Fruit fly (Drosophila melanogaster) whole organism, embryonic: ENCODE data around the gene CG13471.

Source experiments
- Abd-B ChIP-seq: fragments of 200-800 bp; sonication (Bioruptor generic); optimal IDR thresholded peaks from 2 replicates; lab custom pipeline; 2018; ENCODE audit warnings: missing biosample characterization, mild to moderate bottlenecking, missing genetic modification characterization, moderate library complexity
- Adf1 ChIP-seq: fragments of 200-800 bp; sonication (Bioruptor generic); IDR thresholded peaks from 2 replicates; pipeline ENCODE4 v1.3.6; 2022; ENCODE audit warnings: missing biosample characterization, missing genetic modification characterization
- CG12391 ChIP-seq: fragments of 200-800 bp; sonication (Bioruptor generic); optimal IDR thresholded peaks from 3 replicates; lab custom pipeline; 2018; ENCODE audit warnings: missing biosample characterization, mild to moderate bottlenecking, missing genetic modification characterization, moderate library complexity
- CG17328 ChIP-seq: fragments of 200-800 bp; sonication (Bioruptor generic); IDR thresholded peaks from 2 replicates; pipeline ENCODE4 v1.3.6; 2022; ENCODE audit warnings: missing biosample characterization, missing genetic modification characterization
- CG17359 ChIP-seq: fragments of 200-800 bp; sonication (Bioruptor generic); optimal IDR thresholded peaks from 3 replicates; lab custom pipeline; 2018; ENCODE audit warnings: missing biosample characterization, mild to moderate bottlenecking, missing genetic modification characterization, moderate library complexity
- CG17385 ChIP-seq: fragments of 200-800 bp; sonication (Bioruptor generic); optimal IDR thresholded peaks from 3 replicates; lab custom pipeline; 2018; ENCODE audit warnings: missing biosample characterization, mild to moderate bottlenecking, missing genetic modification characterization
- CG1832 ChIP-seq: fragments of 200-800 bp; sonication (Bioruptor generic); optimal IDR thresholded peaks from 2 replicates; lab custom pipeline; 2017; ENCODE audit warnings: missing biosample characterization, mild to moderate bottlenecking, missing genetic modification characterization, inconsistent platforms
- CG18619 ChIP-seq: fragments of 200-800 bp; sonication (Bioruptor generic); optimal IDR thresholded peaks from 3 replicates; lab custom pipeline; 2017; ENCODE audit warnings: missing biosample characterization, mild to moderate bottlenecking, missing genetic modification characterization
- CG2116 ChIP-seq: fragments of 200-800 bp; sonication (Bioruptor generic); optimal IDR thresholded peaks from 3 replicates; lab custom pipeline; 2018; ENCODE audit warnings: missing biosample characterization, mild to moderate bottlenecking, missing genetic modification characterization
- CG34422 ChIP-seq: fragments of 200-800 bp; sonication (Bioruptor generic); IDR thresholded peaks from 3 replicates; pipeline ENCODE4 v1.3.6; 2022; ENCODE audit warnings: missing biosample characterization, missing genetic modification characterization
- CG4820 ChIP-seq: fragments of 200-800 bp; sonication (Bioruptor generic); optimal IDR thresholded peaks from 3 replicates; lab custom pipeline; 2016; ENCODE audit warnings: missing biosample characterization, missing genetic modification characterization
- CG6272 ChIP-seq: fragments of 200-800 bp; sonication (Bioruptor generic); IDR thresholded peaks from 2 replicates; pipeline ENCODE4 v1.3.6; 2022; ENCODE audit warnings: missing biosample characterization, missing genetic modification characterization
- CG6689 ChIP-seq: fragments of 200-800 bp; sonication (Bioruptor generic); IDR thresholded peaks from 2 replicates; pipeline ENCODE4 v1.3.6; 2022; ENCODE audit warnings: missing biosample characterization, missing genetic modification characterization
- CG9609 ChIP-seq: fragments of 200-800 bp; sonication (Bioruptor generic); optimal IDR thresholded peaks from 3 replicates; lab custom pipeline; 2016; ENCODE audit warnings: missing biosample characterization, missing genetic modification characterization
- CG9932 ChIP-seq: fragments of 200-800 bp; sonication (Bioruptor generic); IDR thresholded peaks from 2 replicates; pipeline ENCODE4 v1.3.6; 2022; ENCODE audit warnings: missing biosample characterization, missing genetic modification characterization
- Doc3 ChIP-seq: fragments of 200-800 bp; sonication (Bioruptor generic); IDR thresholded peaks from 3 replicates; pipeline ENCODE4 v1.3.6; 2022; ENCODE audit warnings: missing biosample characterization, missing genetic modification characterization; ENCODE audit not compliant: partially characterized antibody
- Gug ChIP-seq: fragments of 200-800 bp; sonication (Bioruptor generic); IDR thresholded peaks from 4 replicates; pipeline ENCODE4 v1.3.6; 2022; ENCODE audit warnings: missing biosample characterization, missing genetic modification characterization
- HLHmδ ChIP-seq: fragments of 200-800 bp; sonication (Bioruptor generic); optimal IDR thresholded peaks from 2 replicates; lab custom pipeline; 2018; ENCODE audit warnings: missing biosample characterization, mild to moderate bottlenecking, missing genetic modification characterization, moderate library complexity
- Hey ChIP-seq: fragments of 200-800 bp; sonication (Bioruptor generic); optimal IDR thresholded peaks from 3 replicates; lab custom pipeline; 2018; ENCODE audit warnings: missing biosample characterization, mild to moderate bottlenecking, missing genetic modification characterization
- Hr39 ChIP-seq: fragments of >200 bp; optimal IDR thresholded peaks from 2 replicates; lab custom pipeline; 2017
- Hr78 ChIP-seq, 2 experiments: fragments of 200-800 bp in 1 of 2; fragments of >200 bp in 1 of 2; sonication (Bioruptor generic) in 1 of 2; optimal IDR thresholded peaks; 2 replicates each; lab custom pipeline; 2017 to 2019; ENCODE audit warnings: missing biosample characterization in 2 of 2, missing genetic modification characterization in 2 of 2, mild to moderate bottlenecking in 1 of 2, moderate library complexity in 1 of 2
- Kr ChIP-seq: fragments of 200-800 bp; sonication (Bioruptor generic); optimal IDR thresholded peaks from 2 replicates; lab custom pipeline; 2017; ENCODE audit warnings: missing biosample characterization, mild to moderate bottlenecking, missing genetic modification characterization
- Lhr ChIP-seq: fragments of 200-800 bp; sonication (Bioruptor generic); optimal IDR thresholded peaks from 3 replicates; lab custom pipeline; 2017; ENCODE audit warnings: mild to moderate bottlenecking, missing biosample characterization, missing genetic modification reagents, missing genetic modification characterization
- MBD-R2 ChIP-seq: fragments of 200-800 bp; sonication (Bioruptor generic); IDR thresholded peaks from 2 replicates; pipeline ENCODE4 v1.3.6; 2022; ENCODE audit warnings: missing biosample characterization, missing genetic modification characterization
- Mes4 ChIP-seq: fragments of 200-800 bp; sonication (Bioruptor generic); optimal IDR thresholded peaks from 2 replicates; lab custom pipeline; 2016; ENCODE audit warnings: missing biosample characterization, missing genetic modification characterization
- NFAT ChIP-seq: fragments of 200-800 bp; sonication (Bioruptor generic); IDR thresholded peaks from 2 replicates; pipeline ENCODE4 v1.3.6; 2022; ENCODE audit warnings: missing biosample characterization, missing genetic modification characterization
- Neu2 ChIP-seq: fragments of 200-800 bp; sonication (Bioruptor generic); optimal IDR thresholded peaks from 3 replicates; lab custom pipeline; 2016; ENCODE audit warnings: missing biosample characterization, missing genetic modification characterization, borderline replicate concordance
- Nf-YB ChIP-seq: fragments of 200-800 bp; sonication (Bioruptor generic); optimal IDR thresholded peaks from 3 replicates; lab custom pipeline; 2019; ENCODE audit warnings: missing biosample characterization, mild to moderate bottlenecking, missing genetic modification characterization, moderate library complexity
- Rfx ChIP-seq: fragments of 200-800 bp; sonication (Bioruptor generic); IDR thresholded peaks from 2 replicates; pipeline ENCODE4 v1.3.6; 2022; ENCODE audit warnings: missing biosample characterization, missing genetic modification characterization
- Taf1 ChIP-seq: fragments of 200-800 bp; sonication (Bioruptor generic); IDR thresholded peaks from 2 replicates; pipeline ENCODE4 v1.3.6; 2022; ENCODE audit warnings: missing biosample characterization, missing genetic modification characterization
- ase ChIP-seq: fragments of 200-800 bp; sonication (Bioruptor generic); IDR thresholded peaks from 3 replicates; pipeline ENCODE4 v1.3.6; 2022; ENCODE audit warnings: missing biosample characterization, missing genetic modification characterization
- ash1 ChIP-seq: fragments of 200-800 bp; sonication (Bioruptor generic); optimal IDR thresholded peaks from 2 replicates; lab custom pipeline; 2018; ENCODE audit warnings: missing biosample characterization, mild to moderate bottlenecking, missing genetic modification characterization
- cg ChIP-seq: fragments of 200-800 bp; sonication (Bioruptor generic); optimal IDR thresholded peaks from 3 replicates; lab custom pipeline; 2019; ENCODE audit warnings: missing biosample characterization, mild to moderate bottlenecking, missing genetic modification characterization, moderate library complexity
- danr ChIP-seq: fragments of 200-800 bp; sonication (Bioruptor generic); IDR thresholded peaks from 2 replicates; pipeline ENCODE4 v1.3.6; 2022; ENCODE audit warnings: missing biosample characterization, missing genetic modification characterization
- gcm2 ChIP-seq: fragments of 200-800 bp; sonication (Bioruptor generic); optimal IDR thresholded peaks from 2 replicates; lab custom pipeline; 2016; ENCODE audit warnings: missing biosample characterization, missing genetic modification characterization
- gfzf ChIP-seq: fragments of 200-800 bp; sonication (Bioruptor generic); optimal IDR thresholded peaks from 2 replicates; lab custom pipeline; 2016; ENCODE audit warnings: missing biosample characterization, mild to moderate bottlenecking, missing genetic modification characterization, moderate library complexity
- gt ChIP-seq: fragments of 200-800 bp; sonication (Bioruptor generic); IDR thresholded peaks from 2 replicates; pipeline ENCODE4 v1.3.6; 2022; ENCODE audit warnings: missing biosample characterization, missing genetic modification characterization
- kay ChIP-seq: fragments of 200-800 bp; sonication (Bioruptor generic); optimal IDR thresholded peaks from 2 replicates; lab custom pipeline; 2016; ENCODE audit warnings: missing biosample characterization, missing genetic modification characterization
- lbe ChIP-seq: fragments of 200-800 bp; sonication (Bioruptor generic); optimal IDR thresholded peaks from 2 replicates; lab custom pipeline; 2016; ENCODE audit warnings: missing biosample characterization, mild to moderate bottlenecking, missing genetic modification characterization
- maf-S ChIP-seq: fragments of 200-800 bp; sonication (Bioruptor generic); optimal IDR thresholded peaks from 2 replicates; lab custom pipeline; 2016; ENCODE audit warnings: missing biosample characterization, missing genetic modification characterization
- otp ChIP-seq: fragments of 200-800 bp; sonication (Bioruptor generic); IDR thresholded peaks from 3 replicates; pipeline ENCODE4, ENCODE4 v1.3.6; 2022; ENCODE audit warnings: missing biosample characterization, missing genetic modification characterization
- rib ChIP-seq: fragments of 200-800 bp; sonication (Bioruptor generic); IDR thresholded peaks from 2 replicates; pipeline ENCODE4 v1.3.6; 2022; ENCODE audit warnings: missing biosample characterization, missing genetic modification characterization
- shn ChIP-seq: fragments of 200-800 bp; sonication (Bioruptor generic); optimal IDR thresholded peaks from 3 replicates; lab custom pipeline; 2016; ENCODE audit warnings: missing biosample characterization, missing genetic modification characterization
- sim ChIP-seq: fragments of 200-800 bp; sonication (Bioruptor generic); IDR thresholded peaks from 2 replicates; pipeline ENCODE4 v1.3.6; 2022; ENCODE audit warnings: missing biosample characterization, missing genetic modification characterization
- slbo ChIP-seq: fragments of 200-800 bp; sonication (Bioruptor generic); IDR thresholded peaks from 2 replicates; pipeline ENCODE4 v1.3.6; 2022; ENCODE audit warnings: missing biosample characterization, missing genetic modification characterization
- so ChIP-seq: fragments of 200-800 bp; sonication (Bioruptor generic); IDR thresholded peaks from 3 replicates; pipeline ENCODE4 v1.3.6; 2022; ENCODE audit warnings: missing biosample characterization, missing genetic modification characterization
- sug ChIP-seq: fragments of 200-800 bp; optimal IDR thresholded peaks from 2 replicates; lab custom pipeline; 2019; ENCODE audit warnings: missing biosample characterization, mild to moderate bottlenecking, missing genetic modification characterization, moderate library complexity
- tgo ChIP-seq: fragments of 200-800 bp; sonication (Bioruptor generic); IDR thresholded peaks from 3 replicates; pipeline ENCODE4 v1.3.6; 2022; ENCODE audit warnings: missing biosample characterization, missing genetic modification characterization
- vvl ChIP-seq: fragments of 200-800 bp; sonication (Bioruptor generic); IDR thresholded peaks from 2 replicates; pipeline ENCODE4 v1.3.6; 2022; ENCODE audit warnings: missing biosample characterization, missing genetic modification characterization
- yki ChIP-seq: fragments of >200 bp; optimal IDR thresholded peaks from 3 replicates; lab custom pipeline; 2018
- zen2 ChIP-seq: fragments of 200-800 bp; sonication (Bioruptor generic); IDR thresholded peaks from 3 replicates; pipeline ENCODE4 v1.3.6; 2022; ENCODE audit warnings: missing biosample characterization, missing genetic modification characterization; ENCODE audit not compliant: partially characterized antibody

CG13471 gene

dm6 chr3L:14755046-14755643 lies 21.8 kb upstream of the CG13471 start (continued):
- TF ChIP-seq kay (GFP tag; lab: Kevin White, UChicago) (no peak), CG17385 (GFP tag; lab: Kevin White, UChicago) (peak; percentile 49), CG9932 (GFP tag; lab: Robert Waterston, UW) (no peak), vvl (peak; percentile 39; the same call in 1 of the 2 replicates), tgo (no peak), gcm2 (no peak), Abd-B (GFP tag; lab: Kevin White, UChicago) (no peak), zen2 (GFP tag; lab: Robert Waterston, UW) (no peak; the same call in 2 of the 3 replicates), HLHmδ (peak; percentile 11), NFAT (no peak), Rfx (no peak), Nf-YB (peak; percentile 0), lbe (GFP tag; lab: Kevin White, UChicago) (peak; percentile 85), MBD-R2 (GFP tag; lab: Robert Waterston, UW) (no peak), Hr39 (lab: Kevin White, UChicago) (no peak), shn (no peak), danr (GFP tag; lab: Robert Waterston, UW) (no peak), Gug (no peak), Hr78 (GFP tag; optimal IDR thresholded peaks at IDR 0.05; lab: Kevin White, UChicago) (peak in 1 of 2 experiments; percentile 83), yki (peak; percentile 89), CG6272 (GFP tag; lab: Robert Waterston, UW) (no peak), CG12391 (tag; lab: Kevin White, UChicago) (no peak), CG6689 (GFP tag; lab: Robert Waterston, UW) (0 out of 2 replicates have a peak, but pooled peaks have one; percentile 12), gt (GFP tag; lab: Robert Waterston, UW) (no peak), so (GFP tag; lab: Robert Waterston, UW) (peak; percentile 56; the same call in 1 of the 3 replicates), CG18619 (GFP tag; lab: Kevin White, UChicago) (no peak), Hey (tag; lab: Kevin White, UChicago) (no peak), Adf1 (GFP tag; lab: Robert Waterston, UW) (peak; percentile 59; the same call in 1 of the 2 replicates), cg (GFP tag; lab: Kevin White, UChicago) (peak; percentile 76), CG4820 (GFP tag; lab: Kevin White, UChicago) (no peak), Doc3 (GFP tag; lab: Robert Waterston, UW) (0 out of 3 replicates have a peak, but pooled peaks have one; percentile 46), CG2116 (peak; percentile 97), Kr (GFP tag; lab: Kevin White, UChicago) (peak; percentile 17), slbo (GFP tag; lab: Robert Waterston, UW) (no peak), CG17328 (GFP tag; lab: Robert Waterston, UW) (no peak), Lhr (GFP tag; lab: Kevin White, UChicago) (no peak), Neu2 (GFP tag; lab: Kevin White, UChicago) (no peak), ase (no peak), maf-S (GFP tag; lab: Kevin White, UChicago) (no peak), CG17359 (peak; percentile 61), ash1 (no peak), gfzf (GFP tag; lab: Kevin White, UChicago) (no peak), Mes4 (GFP tag; lab: Kevin White, UChicago) (no peak), sug (no peak), sim (GFP tag; lab: Robert Waterston, UW) (no peak), Taf1 (GFP tag; lab: Robert Waterston, UW) (no peak), CG34422 (GFP tag; lab: Robert Waterston, UW) (peak; percentile 60; the same call in 1 of the 3 replicates), CG9609 (GFP tag; lab: Kevin White, UChicago) (no peak), CG1832 (GFP tag; lab: Kevin White, UChicago) (peak; percentile 78), otp (GFP tag; lab: Robert Waterston, UW) (no peak; the same call in 2 of the 3 replicates), rib (GFP tag; lab: Robert Waterston, UW) (peak; percentile 36; the same call in 1 of the 2 replicates)
